Fruit fly (Drosophila melanogaster): ENCODE measurements around the gene CG9168.

CG9168 gene

DNA sequence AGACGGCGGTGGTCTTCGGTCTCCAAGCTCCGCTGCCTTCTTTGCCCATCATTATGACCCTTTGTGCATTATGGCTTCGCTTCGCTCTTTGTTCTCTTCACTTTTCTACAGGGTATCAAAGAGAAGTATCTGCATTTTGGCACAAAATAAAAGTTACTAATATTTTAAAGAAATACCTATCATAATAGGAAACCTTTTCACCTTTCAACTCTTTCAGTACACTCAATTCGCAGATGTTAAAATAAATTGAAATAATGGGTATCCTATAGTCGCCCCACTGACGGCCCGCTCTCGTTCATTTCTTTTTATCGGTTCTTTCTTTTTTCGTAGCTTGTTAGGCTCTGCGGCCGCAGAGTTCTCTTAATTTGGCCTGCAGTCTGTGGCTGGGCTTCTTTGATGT, 32.0 kb downstream of the CG9168 start (continued):
- TF ChIP-seq Six4 (GFP tag; optimal IDR thresholded peaks at IDR 0.05) (peak; percentile 89), CG15269 (tag; optimal IDR thresholded peaks at IDR 0.05) (peak; percentile 55), Pdp1 (GFP tag; optimal IDR thresholded peaks at IDR 0.05) (peak in 1 of 2 experiments; percentile 82), E2f1 (GFP tag; IDR thresholded peaks at IDR 0.05) (peak; percentile 77), slbo (GFP tag; IDR thresholded peaks at IDR 0.05) (peak; percentile 23; the same call in 1 of the 2 replicates), psq (GFP tag; optimal IDR thresholded peaks at IDR 0.05) (peak; percentile 82), CG1832 (GFP tag; optimal IDR thresholded peaks at IDR 0.05) (no peak), bab2 (GFP tag; optimal IDR thresholded peaks at IDR 0.05) (peak; percentile 83), pan (optimal IDR thresholded peaks at IDR 0.05) (peak in 1 of 2 experiments; percentile 58), pan (GFP tag; optimal IDR thresholded peaks at IDR 0.05 in 1 of 2, IDR thresholded peaks at IDR 0.05 in 1 of 2) (peak; percentile 64 to 76), CG13296 (GFP tag; optimal IDR thresholded peaks at IDR 0.05) (no peak), Atf-2 (GFP tag; optimal IDR thresholded peaks at IDR 0.05) (peak; percentile 79), so (GFP tag; IDR thresholded peaks at IDR 0.05) (peak; percentile 83), CG10366 (GFP tag; IDR thresholded peaks at IDR 0.05) (peak; percentile 79), CG12659 (GFP tag; optimal IDR thresholded peaks at IDR 0.05) (peak; percentile 48), CG32772 (GFP tag; IDR thresholded peaks at IDR 0.05) (peak; percentile 90), CG7745 (tag; optimal IDR thresholded peaks at IDR 0.05) (peak; percentile 84), bowl (GFP tag; IDR thresholded peaks at IDR 0.05) (no peak), Asciz (GFP tag; optimal IDR thresholded peaks at IDR 0.05) (peak; percentile 83), odd (GFP tag; optimal IDR thresholded peaks at IDR 0.05) (peak; percentile 55), B-H1 (GFP tag; IDR thresholded peaks at IDR 0.05) (peak; percentile 70; the same call in 2 of the 3 replicates), run (tag; optimal IDR thresholded peaks at IDR 0.05) (peak; percentile 56), h (optimal IDR thresholded peaks at IDR 0.05) (no peak), mam (GFP tag; optimal IDR thresholded peaks at IDR 0.05) (peak; percentile 54), ewg (GFP tag; optimal IDR thresholded peaks at IDR 0.05) (peak; percentile 78), CG4854 (GFP tag; optimal IDR thresholded peaks at IDR 0.05) (no peak), Sox102F (GFP tag; optimal IDR thresholded peaks at IDR 0.05) (peak; percentile 83), CG1602 (GFP tag; optimal IDR thresholded peaks at IDR 0.05) (peak; percentile 91), CG3847 (GFP tag; IDR thresholded peaks at IDR 0.05) (peak; percentile 46), ro (GFP tag; IDR thresholded peaks at IDR 0.05) (peak; percentile 75), CG6254 (GFP tag; optimal IDR thresholded peaks at IDR 0.05) (peak; percentile 92), CG8478 (optimal IDR thresholded peaks at IDR 0.05) (no peak), CG9215 (GFP tag; IDR thresholded peaks at IDR 0.05) (no peak; the same call in 1 of the 2 replicates), lilli (GFP tag; optimal IDR thresholded peaks at IDR 0.05) (peak; percentile 82), CG14965 (GFP tag; optimal IDR thresholded peaks at IDR 0.05; ENCODE audit: borderline replicate concordance) (peak; percentile 39), CG15073 (GFP tag; optimal IDR thresholded peaks at IDR 0.05) (peak; percentile 72), abd-A (tag; optimal IDR thresholded peaks at IDR 0.05) (peak; percentile 50), CG2202 (tag; optimal IDR thresholded peaks at IDR 0.05) (peak; percentile 95), CG10462 (GFP tag; optimal IDR thresholded peaks at IDR 0.05) (peak; percentile 80), unc-4 (GFP tag; IDR thresholded peaks at IDR 0.05; ENCODE audit: partially characterized antibody) (no peak), YL-1 (GFP tag; optimal IDR thresholded peaks at IDR 0.05) (peak; percentile 21), Myb (GFP tag; optimal IDR thresholded peaks at IDR 0.05) (peak; percentile 20), pum (GFP tag; optimal IDR thresholded peaks at IDR 0.05) (peak; percentile 86), lola (GFP tag; optimal IDR thresholded peaks at IDR 0.05) (peak in 1 of 3 experiments; percentile 97), Oli (tag; optimal IDR thresholded peaks at IDR 0.05) (peak; percentile 86), ttk (GFP tag; IDR thresholded peaks at IDR 0.05) (peak; percentile 76), nom (GFP tag; optimal IDR thresholded peaks at IDR 0.05) (peak; percentile 29), Ets65A (GFP tag) (peak; percentile 97), Abd-B (GFP tag; optimal IDR thresholded peaks at IDR 0.05) (peak; percentile 86), CG1792 (GFP tag; optimal IDR thresholded peaks at IDR 0.05) (peak; percentile 22), CG3281 (GFP tag; optimal IDR thresholded peaks at IDR 0.05) (no peak)

Data from whole organism, embryonic.